Fruit fly (Drosophila melanogaster) whole organism, embryonic: ENCODE measurements around the gene Acp29AB.
A peak's percentile ranks its signal among the peaks of the same experiment; 100 is the strongest.

ENCODE experiments used
- Abd-B ChIP-seq: fragments of 200-800 bp; sonication (Bioruptor generic); optimal IDR thresholded peaks from 2 replicates; lab custom pipeline; 2018; ENCODE audit warnings: missing biosample characterization, mild to moderate bottlenecking, missing genetic modification characterization, moderate library complexity
- Asciz ChIP-seq: fragments of 200-800 bp; sonication (Bioruptor generic); optimal IDR thresholded peaks from 2 replicates; lab custom pipeline; 2017; ENCODE audit warnings: missing biosample characterization, mild to moderate bottlenecking, missing genetic modification characterization, missing genetic modification reagents
- CG10267 ChIP-seq: fragments of 200-800 bp; sonication (Bioruptor generic); optimal IDR thresholded peaks from 2 replicates; lab custom pipeline; 2018; ENCODE audit warnings: missing biosample characterization, mild to moderate bottlenecking, missing genetic modification characterization, moderate library complexity
- CG10366 ChIP-seq: fragments of 200-800 bp; sonication (Bioruptor generic); IDR thresholded peaks from 2 replicates; pipeline ENCODE4 v1.3.6; 2022; ENCODE audit warnings: missing biosample characterization, missing genetic modification characterization
- CG10979 ChIP-seq: fragments of 200-800 bp; sonication (Bioruptor generic); optimal IDR thresholded peaks from 2 replicates; lab custom pipeline; 2018; ENCODE audit warnings: missing biosample characterization, mild to moderate bottlenecking, missing genetic modification characterization, moderate library complexity
- CG13296 ChIP-seq: fragments of 200-800 bp; sonication (Bioruptor generic); optimal IDR thresholded peaks from 3 replicates; lab custom pipeline; 2018; ENCODE audit warnings: missing biosample characterization, mild to moderate bottlenecking, missing genetic modification characterization
- CG13775 ChIP-seq: fragments of 200-800 bp; sonication (Bioruptor generic); optimal IDR thresholded peaks from 3 replicates; lab custom pipeline; 2017; ENCODE audit warnings: missing biosample characterization, mild to moderate bottlenecking, missing genetic modification characterization
- CG14441 ChIP-seq: fragments of 200-800 bp; sonication (Bioruptor generic); IDR thresholded peaks from 2 replicates; pipeline ENCODE4 v1.3.6; 2022; ENCODE audit warnings: missing biosample characterization, missing genetic modification characterization
- CG15601 ChIP-seq: fragments of 200-800 bp; sonication (Bioruptor generic); optimal IDR thresholded peaks from 3 replicates; lab custom pipeline; 2019; ENCODE audit warnings: missing biosample characterization, mild to moderate bottlenecking, missing genetic modification characterization, moderate library complexity
- CG17361 ChIP-seq: fragments of 200-800 bp; sonication (Bioruptor generic); IDR thresholded peaks from 3 replicates; pipeline ENCODE4 v1.3.6; 2022; ENCODE audit warnings: missing biosample characterization, missing genetic modification characterization
- CG17612 ChIP-seq: fragments of 200-800 bp; sonication (Bioruptor generic); IDR thresholded peaks from 2 replicates; pipeline ENCODE4 v1.3.6; 2022; ENCODE audit warnings: missing biosample characterization, missing genetic modification characterization
- CG18262 ChIP-seq: fragments of 200-800 bp; optimal IDR thresholded peaks from 3 replicates; lab custom pipeline; 2019; ENCODE audit warnings: missing biosample characterization, mild to moderate bottlenecking, missing genetic modification characterization, moderate library complexity
- CG2129 ChIP-seq: fragments of 200-800 bp; sonication (Bioruptor generic); IDR thresholded peaks from 2 replicates; pipeline ENCODE4 v1.3.6; 2022; ENCODE audit warnings: missing biosample characterization, missing genetic modification characterization; ENCODE audit not compliant: partially characterized antibody
- CG3995 ChIP-seq: fragments of 200-800 bp; sonication (Bioruptor generic); optimal IDR thresholded peaks from 3 replicates; lab custom pipeline; 2016; ENCODE audit warnings: missing biosample characterization, missing genetic modification characterization
- CG4328 ChIP-seq: fragments of 200-800 bp; sonication (Bioruptor generic); optimal IDR thresholded peaks from 3 replicates; lab custom pipeline; 2017; ENCODE audit warnings: missing biosample characterization, missing genetic modification reagents, missing genetic modification characterization
- CG6791 ChIP-seq: fragments of 200-800 bp; sonication (Bioruptor generic); IDR thresholded peaks from 3 replicates; pipeline ENCODE4 v1.3.6; 2022; ENCODE audit warnings: missing biosample characterization, missing genetic modification characterization; ENCODE audit not compliant: partially characterized antibody
- CG7271 ChIP-seq: fragments of 200-800 bp; sonication (Bioruptor generic); optimal IDR thresholded peaks from 2 replicates; lab custom pipeline; 2018; ENCODE audit warnings: missing biosample characterization, mild to moderate bottlenecking, missing genetic modification characterization, moderate library complexity
- CG7987 ChIP-seq: fragments of 200-800 bp; sonication (Bioruptor generic); optimal IDR thresholded peaks from 2 replicates; lab custom pipeline; 2018; ENCODE audit warnings: missing biosample characterization, mild to moderate bottlenecking, missing genetic modification characterization, moderate library complexity
- Dll ChIP-seq: fragments of 200-800 bp; sonication (Bioruptor generic); IDR thresholded peaks from 4 replicates; pipeline ENCODE4 v1.3.6; 2022; ENCODE audit warnings: missing biosample characterization, missing genetic modification characterization; ENCODE audit not compliant: partially characterized antibody
- Doc2 ChIP-seq: fragments of 200-800 bp; sonication (Bioruptor generic); IDR thresholded peaks from 2 replicates; pipeline ENCODE4 v1.3.6; 2022; ENCODE audit warnings: missing biosample characterization, missing genetic modification characterization
- Hr78 ChIP-seq, 2 experiments: fragments of 200-800 bp in 1 of 2; fragments of >200 bp in 1 of 2; sonication (Bioruptor generic) in 1 of 2; optimal IDR thresholded peaks; 2 replicates each; lab custom pipeline; 2017 to 2019; ENCODE audit warnings: missing biosample characterization in 2 of 2, missing genetic modification characterization in 2 of 2, mild to moderate bottlenecking in 1 of 2, moderate library complexity in 1 of 2
- MTF-1 ChIP-seq: fragments of 200-800 bp; sonication (Bioruptor generic); optimal IDR thresholded peaks from 2 replicates; lab custom pipeline; 2018; ENCODE audit warnings: missing biosample characterization, mild to moderate bottlenecking, missing genetic modification characterization, borderline replicate concordance
- Meics ChIP-seq: fragments of 200-800 bp; sonication (Bioruptor generic); optimal IDR thresholded peaks from 2 replicates; lab custom pipeline; 2017; ENCODE audit warnings: missing biosample characterization, mild to moderate bottlenecking, missing genetic modification characterization
- Mes4 ChIP-seq: fragments of 200-800 bp; sonication (Bioruptor generic); optimal IDR thresholded peaks from 2 replicates; lab custom pipeline; 2016; ENCODE audit warnings: missing biosample characterization, missing genetic modification characterization
- Ravus ChIP-seq: fragments of 200-800 bp; sonication (Bioruptor generic); IDR thresholded peaks from 2 replicates; pipeline ENCODE4 v1.3.6; 2022; ENCODE audit warnings: missing biosample characterization, missing genetic modification characterization
- Xrp1 ChIP-seq: fragments of 200-800 bp; sonication (Bioruptor generic); IDR thresholded peaks from 2 replicates; pipeline ENCODE4 v1.3.6; 2022; ENCODE audit warnings: missing biosample characterization, missing genetic modification characterization
- abd-A ChIP-seq: fragments of 200-800 bp; sonication (Bioruptor generic); optimal IDR thresholded peaks from 3 replicates; lab custom pipeline; 2019; ENCODE audit warnings: missing biosample characterization, mild to moderate bottlenecking, missing genetic modification characterization, moderate library complexity
- ci ChIP-seq: fragments of 200-800 bp; sonication (Bioruptor generic); IDR thresholded peaks from 3 replicates; pipeline ENCODE4 v1.3.6; 2022; ENCODE audit warnings: missing biosample characterization, missing genetic modification characterization
- danr ChIP-seq: fragments of 200-800 bp; sonication (Bioruptor generic); IDR thresholded peaks from 2 replicates; pipeline ENCODE4 v1.3.6; 2022; ENCODE audit warnings: missing biosample characterization, missing genetic modification characterization
- disco-r ChIP-seq: fragments of 200-800 bp; sonication (Bioruptor generic); optimal IDR thresholded peaks from 2 replicates; lab custom pipeline; 2016; ENCODE audit warnings: missing biosample characterization, missing genetic modification characterization
- fd96Cb ChIP-seq: fragments of 200-800 bp; sonication (Bioruptor generic); optimal IDR thresholded peaks from 2 replicates; lab custom pipeline; 2018; ENCODE audit warnings: missing biosample characterization, mild to moderate bottlenecking, missing genetic modification characterization, moderate library complexity
- gce ChIP-seq: fragments of 200-800 bp; sonication (Bioruptor generic); IDR thresholded peaks from 3 replicates; pipeline ENCODE4 v1.3.6; 2022; ENCODE audit warnings: missing biosample characterization, missing genetic modification characterization
- gfzf ChIP-seq: fragments of 200-800 bp; sonication (Bioruptor generic); optimal IDR thresholded peaks from 2 replicates; lab custom pipeline; 2016; ENCODE audit warnings: missing biosample characterization, mild to moderate bottlenecking, missing genetic modification characterization, moderate library complexity
- her ChIP-seq: fragments of 200-800 bp; sonication (Bioruptor generic); optimal IDR thresholded peaks from 2 replicates; lab custom pipeline; 2016; ENCODE audit warnings: missing biosample characterization, missing genetic modification characterization
- kni ChIP-seq: fragments of 200-800 bp; sonication (Bioruptor generic); optimal IDR thresholded peaks from 3 replicates; lab custom pipeline; 2017; ENCODE audit warnings: mild to moderate bottlenecking, missing biosample characterization, missing genetic modification reagents, missing genetic modification characterization
- nom ChIP-seq: fragments of 200-800 bp; sonication (Bioruptor generic); optimal IDR thresholded peaks from 2 replicates; lab custom pipeline; 2017; ENCODE audit warnings: missing biosample characterization, missing genetic modification characterization, mild to moderate bottlenecking, moderate library complexity, missing genetic modification reagents
- phol ChIP-seq: fragments of 200-800 bp; sonication (Bioruptor generic); optimal IDR thresholded peaks from 3 replicates; lab custom pipeline; 2018; ENCODE audit warnings: missing biosample characterization, mild to moderate bottlenecking, missing genetic modification characterization, moderate library complexity
- pita ChIP-seq: fragments of 200-800 bp; sonication (Bioruptor generic); optimal IDR thresholded peaks from 2 replicates; lab custom pipeline; 2017; ENCODE audit warnings: missing biosample characterization, mild to moderate bottlenecking, missing genetic modification characterization
- pum ChIP-seq: fragments of 200-800 bp; sonication (Bioruptor generic); optimal IDR thresholded peaks from 2 replicates; lab custom pipeline; 2016; ENCODE audit warnings: missing biosample characterization, missing genetic modification characterization
- pzg ChIP-seq: fragments of 200-800 bp; sonication (Bioruptor generic); optimal IDR thresholded peaks from 3 replicates; lab custom pipeline; 2018; ENCODE audit warnings: missing biosample characterization, mild to moderate bottlenecking, missing genetic modification characterization, moderate library complexity
- sd ChIP-seq: fragments of 200-800 bp; sonication (Bioruptor generic); optimal IDR thresholded peaks from 3 replicates; lab custom pipeline; 2018; ENCODE audit warnings: missing biosample characterization, mild to moderate bottlenecking, missing genetic modification characterization, moderate library complexity
- tap ChIP-seq: fragments of 200-800 bp; optimal IDR thresholded peaks from 3 replicates; lab custom pipeline; 2019; ENCODE audit warnings: missing biosample characterization, mild to moderate bottlenecking, missing genetic modification characterization, moderate library complexity
- toy ChIP-seq: fragments of 200-800 bp; sonication (Bioruptor generic); IDR thresholded peaks from 2 replicates; pipeline ENCODE4 v1.3.6; 2022; ENCODE audit warnings: missing biosample characterization, missing genetic modification characterization
- usp ChIP-seq: fragments of >200 bp; optimal IDR thresholded peaks from 2 replicates; lab custom pipeline; 2017; ENCODE audit warnings: missing biosample characterization, missing genetic modification characterization
- vfl ChIP-seq: fragments of 200-800 bp; sonication (Bioruptor generic); optimal IDR thresholded peaks from 2 replicates; lab custom pipeline; 2016; ENCODE audit warnings: missing biosample characterization, missing genetic modification characterization
- wdn ChIP-seq: fragments of 200-800 bp; sonication (Bioruptor generic); IDR thresholded peaks from 2 replicates; pipeline ENCODE4 v1.3.6; 2022; ENCODE audit warnings: missing biosample characterization, missing genetic modification characterization
- zfh2 ChIP-seq: fragments of 200-800 bp; sonication (Bioruptor generic); optimal IDR thresholded peaks from 2 replicates; lab custom pipeline; 2016; ENCODE audit warnings: missing biosample characterization, missing genetic modification characterization

Acp29AB gene

dm6 chr2L:8370364-8371326, 22.4 kb downstream of the Acp29AB start, which contains the start of gene CG17292 (continued):
- TF ChIP-seq Mes4 (GFP tag; lab: Kevin White, UChicago) (peak; percentile 27), CG17612 (GFP tag; lab: Robert Waterston, UW) (no peak), CG2129 (GFP tag; lab: Robert Waterston, UW) (peak; percentile 31; the same call in 1 of the 2 replicates), her (peak; percentile 19), CG10979 (tag; lab: Kevin White, UChicago) (peak; percentile 8), gfzf (GFP tag; lab: Kevin White, UChicago) (peak; percentile 53), phol (peak; percentile 27), Hr78 (GFP tag; optimal IDR thresholded peaks at IDR 0.05; lab: Kevin White, UChicago) (peak in 1 of 2 experiments; percentile 73), Dll (peak; percentile 88), CG4328 (GFP tag; lab: Kevin White, UChicago) (peak; percentile 9), CG7987 (GFP tag; lab: Kevin White, UChicago) (peak; percentile 55), disco-r (GFP tag; lab: Kevin White, UChicago) (no peak), CG15601 (tag; lab: Kevin White, UChicago) (peak; percentile 33), Doc2 (GFP tag; lab: Robert Waterston, UW) (no peak), Ravus (GFP tag; lab: Robert Waterston, UW) (no peak), danr (GFP tag; lab: Robert Waterston, UW) (no peak), CG10267 (peak; percentile 16), CG18262 (tag; lab: Kevin White, UChicago) (no peak), wdn (GFP tag; lab: Robert Waterston, UW) (peak; percentile 27; the same call in 1 of the 2 replicates), CG7271 (no peak), sd (tag; lab: Kevin White, UChicago) (peak; percentile 97), pita (GFP tag; lab: Kevin White, UChicago) (no peak), tap (peak; percentile 24), ci (GFP tag; lab: Robert Waterston, UW) (peak; percentile 84), vfl (GFP tag; lab: Kevin White, UChicago) (no peak), CG10366 (GFP tag; lab: Robert Waterston, UW) (peak; percentile 43; the same call in 1 of the 2 replicates), zfh2 (GFP tag; lab: Kevin White, UChicago) (peak; percentile 1), CG13775 (peak; percentile 49), Abd-B (GFP tag; lab: Kevin White, UChicago) (no peak), CG6791 (GFP tag; lab: Robert Waterston, UW) (peak; percentile 90), CG13296 (peak; percentile 54), toy (GFP tag; lab: Robert Waterston, UW) (no peak), gce (peak; percentile 75; the same call in 1 of the 3 replicates), abd-A (tag; lab: Kevin White, UChicago) (peak; percentile 91), Meics (peak; percentile 67), CG17361 (no peak), usp (GFP tag; lab: Kevin White, UChicago) (no peak), kni (GFP tag; lab: Kevin White, UChicago) (peak; percentile 25), CG14441 (peak; percentile 53; the same call in 1 of the 2 replicates), CG3995 (GFP tag; lab: Kevin White, UChicago) (peak; percentile 19), Xrp1 (peak; percentile 63), pzg (GFP tag; lab: Kevin White, UChicago) (peak; percentile 67), nom (GFP tag; lab: Kevin White, UChicago) (no peak), Asciz (GFP tag; lab: Kevin White, UChicago) (peak; percentile 23), fd96Cb (tag; lab: Kevin White, UChicago) (no peak), MTF-1 (peak; percentile 23), pum (no peak)
